Fruit fly (Drosophila melanogaster) whole organism, embryonic: ENCODE data around the gene CG43255.

Experiments
- Abd-B ChIP-seq: fragments of 200-800 bp; sonication (Bioruptor generic); optimal IDR thresholded peaks from 2 replicates; lab custom pipeline; 2018; ENCODE audit warnings: missing biosample characterization, mild to moderate bottlenecking, missing genetic modification characterization, moderate library complexity
- CG10267 ChIP-seq: fragments of 200-800 bp; sonication (Bioruptor generic); optimal IDR thresholded peaks from 2 replicates; lab custom pipeline; 2018; ENCODE audit warnings: missing biosample characterization, mild to moderate bottlenecking, missing genetic modification characterization, moderate library complexity
- CG10959 ChIP-seq: fragments of 200-800 bp; sonication (Bioruptor generic); IDR thresholded peaks from 2 replicates; pipeline ENCODE4 v1.3.6; 2022; ENCODE audit warnings: missing biosample characterization, missing genetic modification characterization
- CG11456 ChIP-seq: fragments of 200-800 bp; sonication (Bioruptor generic); IDR thresholded peaks from 3 replicates; pipeline ENCODE4 v1.3.6; 2022; ENCODE audit warnings: missing biosample characterization, missing genetic modification characterization
- CG11695 ChIP-seq: fragments of 200-800 bp; sonication (Bioruptor generic); IDR thresholded peaks from 3 replicates; pipeline ENCODE4 v1.3.6; 2022; ENCODE audit warnings: missing biosample characterization, missing genetic modification characterization
- CG12155 ChIP-seq: fragments of 200-800 bp; sonication (Bioruptor generic); optimal IDR thresholded peaks from 3 replicates; lab custom pipeline; 2016; ENCODE audit warnings: missing biosample characterization, missing genetic modification characterization
- CG1233 ChIP-seq: fragments of 200-800 bp; sonication (Bioruptor generic); optimal IDR thresholded peaks from 4 replicates; lab custom pipeline; 2018; ENCODE audit warnings: missing biosample characterization, mild to moderate bottlenecking, missing genetic modification characterization
- CG1647 ChIP-seq: fragments of 200-800 bp; sonication (Bioruptor generic); optimal IDR thresholded peaks from 3 replicates; lab custom pipeline; 2016; ENCODE audit warnings: missing biosample characterization, missing genetic modification characterization
- CG17328 ChIP-seq: fragments of 200-800 bp; sonication (Bioruptor generic); IDR thresholded peaks from 2 replicates; pipeline ENCODE4 v1.3.6; 2022; ENCODE audit warnings: missing biosample characterization, missing genetic modification characterization
- CG17385 ChIP-seq: fragments of 200-800 bp; sonication (Bioruptor generic); optimal IDR thresholded peaks from 3 replicates; lab custom pipeline; 2018; ENCODE audit warnings: missing biosample characterization, mild to moderate bottlenecking, missing genetic modification characterization
- CG17829 ChIP-seq: fragments of 200-800 bp; optimal IDR thresholded peaks from 2 replicates; lab custom pipeline; 2019; ENCODE audit warnings: missing biosample characterization, mild to moderate bottlenecking, missing genetic modification characterization, moderate library complexity
- CG30020 ChIP-seq: fragments of 200-800 bp; optimal IDR thresholded peaks from 2 replicates; lab custom pipeline; 2019; ENCODE audit warnings: missing biosample characterization, mild to moderate bottlenecking, missing genetic modification characterization, moderate library complexity
- CG3407 ChIP-seq: fragments of 200-800 bp; sonication (Bioruptor generic); optimal IDR thresholded peaks from 2 replicates; lab custom pipeline; 2018; ENCODE audit warnings: missing biosample characterization, mild to moderate bottlenecking, missing genetic modification characterization
- CG34376 ChIP-seq: fragments of 200-800 bp; sonication (Bioruptor generic); optimal IDR thresholded peaks from 2 replicates; lab custom pipeline; 2018; ENCODE audit warnings: missing biosample characterization, mild to moderate bottlenecking, missing genetic modification characterization
- CG3838 ChIP-seq: fragments of 200-800 bp; sonication (Bioruptor generic); optimal IDR thresholded peaks from 3 replicates; lab custom pipeline; 2016; ENCODE audit warnings: missing biosample characterization, missing genetic modification characterization
- CG3847 ChIP-seq: fragments of 200-800 bp; sonication (Bioruptor generic); IDR thresholded peaks from 2 replicates; pipeline ENCODE4 v1.3.6; 2022; ENCODE audit warnings: missing biosample characterization, missing genetic modification characterization
- CG4707 ChIP-seq: fragments of 200-800 bp; sonication (Bioruptor generic); optimal IDR thresholded peaks from 2 replicates; lab custom pipeline; 2018; ENCODE audit warnings: missing biosample characterization, mild to moderate bottlenecking, missing genetic modification characterization, moderate library complexity
- CG5180 ChIP-seq: fragments of 200-800 bp; sonication (Bioruptor generic); optimal IDR thresholded peaks from 3 replicates; lab custom pipeline; 2017; ENCODE audit warnings: missing biosample characterization, missing genetic modification characterization, mild to moderate bottlenecking, moderate library complexity, missing genetic modification reagents
- CG6175 ChIP-seq: fragments of 200-800 bp; sonication (Bioruptor generic); IDR thresholded peaks from 3 replicates; pipeline ENCODE4 v1.3.6; 2022; ENCODE audit warnings: missing biosample characterization, missing genetic modification characterization
- CG7745 ChIP-seq: fragments of 200-800 bp; sonication (Bioruptor generic); optimal IDR thresholded peaks from 2 replicates; lab custom pipeline; 2018; ENCODE audit warnings: missing biosample characterization, mild to moderate bottlenecking, missing genetic modification characterization, moderate library complexity
- CG7963 ChIP-seq: fragments of 200-800 bp; sonication (Bioruptor generic); IDR thresholded peaks from 3 replicates; pipeline ENCODE4 v1.3.6; 2022; ENCODE audit warnings: missing biosample characterization, missing genetic modification characterization; ENCODE audit not compliant: partially characterized antibody
- CG8359 ChIP-seq: fragments of 200-800 bp; sonication (Bioruptor generic); optimal IDR thresholded peaks from 2 replicates; lab custom pipeline; 2017; ENCODE audit warnings: missing biosample characterization, mild to moderate bottlenecking, missing genetic modification characterization, borderline replicate concordance
- CG8478 ChIP-seq: fragments of >200 bp; optimal IDR thresholded peaks from 2 replicates; lab custom pipeline; 2018
- CG9215 ChIP-seq: fragments of 200-800 bp; sonication (Bioruptor generic); IDR thresholded peaks from 2 replicates; pipeline ENCODE4 v1.3.6; 2022; ENCODE audit warnings: missing biosample characterization, missing genetic modification characterization
- CG9609 ChIP-seq: fragments of 200-800 bp; sonication (Bioruptor generic); optimal IDR thresholded peaks from 3 replicates; lab custom pipeline; 2016; ENCODE audit warnings: missing biosample characterization, missing genetic modification characterization
- CG9727 ChIP-seq: fragments of 200-800 bp; sonication (Bioruptor generic); optimal IDR thresholded peaks from 3 replicates; lab custom pipeline; 2017; ENCODE audit warnings: missing biosample characterization, mild to moderate bottlenecking, missing genetic modification characterization
- Dip2 ChIP-seq: fragments of 200-800 bp; sonication (Bioruptor generic); IDR thresholded peaks from 2 replicates; pipeline ENCODE4 v1.3.6; 2022; ENCODE audit warnings: missing biosample characterization, missing genetic modification characterization
- HLH54F ChIP-seq: fragments of 200-800 bp; sonication (Bioruptor generic); optimal IDR thresholded peaks from 3 replicates; lab custom pipeline; 2016; ENCODE audit warnings: missing biosample characterization, missing genetic modification characterization
- Lim3 ChIP-seq: fragments of 200-800 bp; sonication (Bioruptor generic); IDR thresholded peaks from 2 replicates; pipeline ENCODE4 v1.3.6; 2022; ENCODE audit warnings: missing biosample characterization, missing genetic modification characterization
- Mad ChIP-seq: fragments of 200-800 bp; sonication (Bioruptor generic); optimal IDR thresholded peaks from 2 replicates; lab custom pipeline; 2016; ENCODE audit warnings: missing biosample characterization, missing genetic modification characterization
- Rfx ChIP-seq: fragments of 200-800 bp; sonication (Bioruptor generic); IDR thresholded peaks from 2 replicates; pipeline ENCODE4 v1.3.6; 2022; ENCODE audit warnings: missing biosample characterization, missing genetic modification characterization
- cato ChIP-seq: fragments of 200-800 bp; sonication (Bioruptor generic); optimal IDR thresholded peaks from 2 replicates; lab custom pipeline; 2016; ENCODE audit warnings: missing biosample characterization, missing genetic modification characterization, borderline replicate concordance
- cg ChIP-seq: fragments of 200-800 bp; sonication (Bioruptor generic); optimal IDR thresholded peaks from 3 replicates; lab custom pipeline; 2019; ENCODE audit warnings: missing biosample characterization, mild to moderate bottlenecking, missing genetic modification characterization, moderate library complexity
- chif ChIP-seq, 2 experiments: fragments of 200-800 bp; sonication (Bioruptor generic); optimal IDR thresholded peaks; 3 replicates each; lab custom pipeline; 2016; ENCODE audit warnings: missing biosample characterization in 2 of 2, missing genetic modification characterization in 2 of 2
- chn ChIP-seq: fragments of 200-800 bp; sonication (Bioruptor generic); optimal IDR thresholded peaks from 2 replicates; lab custom pipeline; 2016; ENCODE audit warnings: missing biosample characterization, missing genetic modification characterization
- dan ChIP-seq: fragments of 200-800 bp; sonication (Bioruptor generic); IDR thresholded peaks from 2 replicates; pipeline ENCODE4 v1.3.6; 2022; ENCODE audit warnings: missing biosample characterization, missing genetic modification characterization
- eve ChIP-seq, 2 experiments: fragments of >200 bp; optimal IDR thresholded peaks; 2 replicates each; lab custom pipeline; 2017; ENCODE audit warnings: missing biosample characterization in 2 of 2, missing genetic modification characterization in 2 of 2
- fd3F ChIP-seq: fragments of 200-800 bp; sonication (Bioruptor generic); optimal IDR thresholded peaks from 2 replicates; lab custom pipeline; 2018; ENCODE audit warnings: missing biosample characterization, mild to moderate bottlenecking, missing genetic modification characterization, moderate library complexity
- grn ChIP-seq: fragments of 200-800 bp; sonication (Bioruptor generic); optimal IDR thresholded peaks from 3 replicates; lab custom pipeline; 2017; ENCODE audit warnings: missing biosample characterization, missing genetic modification characterization
- her ChIP-seq: fragments of 200-800 bp; sonication (Bioruptor generic); optimal IDR thresholded peaks from 2 replicates; lab custom pipeline; 2016; ENCODE audit warnings: missing biosample characterization, missing genetic modification characterization
- knrl ChIP-seq: fragments of 200-800 bp; sonication (Bioruptor generic); IDR thresholded peaks from 3 replicates; pipeline ENCODE4 v1.3.6; 2022; ENCODE audit warnings: missing biosample characterization, missing genetic modification characterization; ENCODE audit not compliant: partially characterized antibody
- maf-S ChIP-seq: fragments of 200-800 bp; sonication (Bioruptor generic); optimal IDR thresholded peaks from 2 replicates; lab custom pipeline; 2016; ENCODE audit warnings: missing biosample characterization, missing genetic modification characterization
- pfk ChIP-seq: fragments of 200-800 bp; sonication (Bioruptor generic); optimal IDR thresholded peaks from 2 replicates; lab custom pipeline; 2018; ENCODE audit warnings: missing biosample characterization, mild to moderate bottlenecking, missing genetic modification characterization, moderate library complexity
- sc ChIP-seq, 3 experiments: fragments of >200 bp in 2 of 3; fragments of 200-800 bp in 1 of 3; sonication (Bioruptor generic) in 1 of 3; optimal IDR thresholded peaks; 2 replicates in 2 of 3; 3 replicates in 1 of 3; lab custom pipeline; 2017; ENCODE audit warnings: mild to moderate bottlenecking in 1 of 3, missing biosample characterization in 1 of 3, missing genetic modification characterization in 1 of 3, missing genetic modification reagents in 1 of 3
- sens ChIP-seq: fragments of 200-800 bp; sonication (Bioruptor generic); peaks from one replicate; lab custom pipeline; 2016; ENCODE audit warnings: missing biosample characterization, missing genetic modification characterization
- slou ChIP-seq: fragments of 200-800 bp; sonication (Bioruptor generic); optimal IDR thresholded peaks from 3 replicates; lab custom pipeline; 2016; ENCODE audit warnings: missing biosample characterization, missing genetic modification characterization
- stwl ChIP-seq: fragments of 200-800 bp; sonication (Bioruptor generic); optimal IDR thresholded peaks from 3 replicates; lab custom pipeline; 2018; ENCODE audit warnings: missing biosample characterization, mild to moderate bottlenecking, missing genetic modification characterization, moderate library complexity
- ttk ChIP-seq: fragments of 200-800 bp; sonication (Bioruptor generic); IDR thresholded peaks from 2 replicates; pipeline ENCODE4 v2.1.2; 2022; ENCODE audit warnings: missing biosample characterization, missing genetic modification characterization
- tup ChIP-seq: fragments of 200-800 bp; sonication (Bioruptor generic); optimal IDR thresholded peaks from 2 replicates; lab custom pipeline; 2016; ENCODE audit warnings: missing biosample characterization, mild to moderate bottlenecking, missing genetic modification characterization, moderate library complexity
- zfh2 ChIP-seq: fragments of 200-800 bp; sonication (Bioruptor generic); optimal IDR thresholded peaks from 2 replicates; lab custom pipeline; 2016; ENCODE audit warnings: missing biosample characterization, missing genetic modification characterization

CG43255 gene

DNA sequence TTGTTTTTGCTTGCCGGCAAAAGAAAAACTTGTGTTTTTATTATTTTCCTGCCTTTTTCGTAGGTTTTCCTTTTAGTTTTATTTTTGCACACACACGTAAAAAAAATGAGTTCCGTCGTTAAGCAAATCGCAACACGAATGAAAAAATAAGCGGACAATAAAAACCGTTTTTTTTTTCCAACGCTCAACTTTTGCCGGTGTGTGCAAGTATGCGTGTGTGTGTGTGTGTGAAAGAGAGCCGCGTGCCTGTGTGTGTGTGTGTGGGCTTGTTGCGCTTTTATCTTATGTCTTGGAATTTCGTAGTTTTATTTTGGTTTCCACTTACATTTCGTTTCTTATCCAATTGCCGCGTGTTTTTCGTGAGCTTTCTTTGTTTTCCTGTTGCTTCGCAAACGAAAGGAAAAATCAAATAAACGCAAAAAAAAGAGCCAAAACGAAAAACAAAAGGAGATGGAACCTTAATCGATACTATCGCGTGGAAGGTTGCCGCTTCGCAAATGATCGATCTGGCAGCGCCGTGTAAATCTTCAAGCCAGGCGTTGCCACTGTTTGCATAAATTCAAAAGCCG lies 25.8 kb upstream of the CG43255 start, which contains the start of gene Moe (continued):
- TF ChIP-seq CG7745 (no peak), HLH54F (peak; percentile 68), dan (GFP tag; lab: Robert Waterston, UW) (no peak), CG8478 (lab: Kevin White, UChicago) (no peak), CG34376 (GFP tag; lab: Kevin White, UChicago) (no peak), tup (GFP tag; lab: Kevin White, UChicago) (no peak), CG1647 (GFP tag; lab: Kevin White, UChicago) (peak; percentile 42), eve (GFP tag; optimal IDR thresholded peaks at IDR 0.05; lab: Kevin White, UChicago) (peak in 1 of 2 experiments; percentile 75), sc (optimal IDR thresholded peaks at IDR 0.05; lab: Kevin White, UChicago) (no peak), sc (GFP tag; optimal IDR thresholded peaks at IDR 0.05; lab: Kevin White, UChicago) (no peak), CG7963 (GFP tag; lab: Robert Waterston, UW) (peak; percentile 61; the same call in 1 of the 3 replicates), CG4707 (GFP tag; lab: Kevin White, UChicago) (no peak), CG3847 (GFP tag; lab: Robert Waterston, UW) (peak; percentile 78), cg (GFP tag; lab: Kevin White, UChicago) (peak; percentile 93), Rfx (GFP tag; lab: Robert Waterston, UW) (peak; percentile 81), ttk (GFP tag; lab: Robert Waterston, UW) (no peak), fd3F (GFP tag; lab: Kevin White, UChicago) (no peak)

DNA sequence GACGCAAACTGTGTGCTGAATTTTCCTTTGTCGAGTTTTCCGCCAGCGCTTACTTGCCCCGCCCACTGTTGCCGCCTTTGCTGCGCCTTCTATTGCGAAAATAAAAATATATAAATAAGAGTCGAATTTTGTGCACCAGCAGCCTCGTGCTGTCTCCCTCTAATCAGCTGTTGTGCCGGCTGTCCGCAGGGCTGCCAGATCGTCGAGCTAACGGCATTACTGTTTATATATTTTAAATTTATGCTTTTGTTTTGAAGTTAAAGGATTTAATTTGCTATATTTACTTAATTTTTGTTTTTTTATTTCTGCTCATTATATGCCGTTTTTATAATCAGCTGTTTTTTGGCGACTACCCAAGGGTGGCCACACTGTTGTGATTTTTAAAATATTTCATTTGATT lies 23.7 kb upstream of the CG43255 start, which contains the start of gene Uros1:
Uros1 (minus strand) TSS at position 171 of the 400 bp plus-strand sequence.
- TF ChIP-seq sens (GFP tag; lab: Kevin White, UChicago) (peak; percentile 85), pfk (GFP tag; lab: Kevin White, UChicago) (no peak), her (no peak), grn (GFP tag; lab: Kevin White, UChicago) (no peak), chif (GFP tag; optimal IDR thresholded peaks at IDR 0.05; lab: Kevin White, UChicago) (no peak), chn (GFP tag; lab: Kevin White, UChicago) (peak; percentile 12), Mad (GFP tag; lab: Kevin White, UChicago) (peak; percentile 21), CG17829 (tag; lab: Kevin White, UChicago) (peak; percentile 38), CG9609 (GFP tag; lab: Kevin White, UChicago) (no peak), stwl (tag; lab: Kevin White, UChicago) (peak; percentile 43), maf-S (GFP tag; lab: Kevin White, UChicago) (no peak), CG11456 (0 out of 3 replicates have a peak, but pooled peaks have one; percentile 26), zfh2 (GFP tag; lab: Kevin White, UChicago) (peak; percentile 23), CG1233 (no peak), CG8359 (GFP tag; lab: Kevin White, UChicago) (no peak), CG17385 (GFP tag; lab: Kevin White, UChicago) (no peak), slou (no peak), CG17328 (GFP tag; lab: Robert Waterston, UW) (0 out of 2 replicates have a peak, but pooled peaks have one; percentile 17), CG9215 (no peak), CG12155 (GFP tag; lab: Kevin White, UChicago) (peak; percentile 13), CG10267 (tag; lab: Kevin White, UChicago) (peak; percentile 14), CG10959 (GFP tag; lab: Robert Waterston, UW) (no peak), CG11695 (GFP tag; lab: Robert Waterston, UW) (peak; percentile 53; the same call in 1 of the 3 replicates), CG3838 (GFP tag; lab: Kevin White, UChicago) (no peak), cato (GFP tag; lab: Kevin White, UChicago) (no peak), knrl (GFP tag; lab: Robert Waterston, UW) (no peak), CG9727 (GFP tag; lab: Kevin White, UChicago) (no peak), Dip2 (no peak), Lim3 (no peak), CG3407 (GFP tag; lab: Kevin White, UChicago) (no peak), CG6175 (no peak), Abd-B (GFP tag; lab: Kevin White, UChicago) (no peak), CG5180 (GFP tag; lab: Kevin White, UChicago) (no peak), CG30020 (tag; lab: Kevin White, UChicago) (no peak)
